Fruit fly (Drosophila melanogaster): Measurements from ENCODE around the gene Nnf1b.

The Nnf1b gene

dm6 chr2L:825768-826263 lies 15.4 kb downstream of the Nnf1b start, which contains the start of the genes CG3862 and dock:
TSS of gene CG3862 (minus strand) at chr2L:825861.
TSS of gene dock (plus strand) at chr2L:825969.
- TF ChIP-seq gro (GFP tag; optimal IDR thresholded peaks at IDR 0.05) (peak; percentile 77), cg (GFP tag; optimal IDR thresholded peaks at IDR 0.05) (peak; percentile 95), gsb (GFP tag; IDR thresholded peaks at IDR 0.05) (no peak), lab (GFP tag; optimal IDR thresholded peaks at IDR 0.05) (peak; percentile 81), H2.0 (GFP tag; IDR thresholded peaks at IDR 0.05) (no peak; the same call in 1 of the 2 replicates), CG13296 (GFP tag; optimal IDR thresholded peaks at IDR 0.05) (peak; percentile 0), B-H2 (GFP tag; optimal IDR thresholded peaks at IDR 0.05) (peak; percentile 50), CG8944 (GFP tag; optimal IDR thresholded peaks at IDR 0.05) (peak; percentile 22), zen (tag; optimal IDR thresholded peaks at IDR 0.05) (peak; percentile 75), knrl (GFP tag; IDR thresholded peaks at IDR 0.05; ENCODE audit: partially characterized antibody) (peak; percentile 91), exex (tag; optimal IDR thresholded peaks at IDR 0.05) (peak; percentile 67), CG7271 (tag; optimal IDR thresholded peaks at IDR 0.05) (no peak), yki (optimal IDR thresholded peaks at IDR 0.05) (no peak), ara (GFP tag; IDR thresholded peaks at IDR 0.05) (peak; percentile 37; the same call in 1 of the 2 replicates), scrt (GFP tag; optimal IDR thresholded peaks at IDR 0.05) (peak; percentile 20), Hmr (GFP tag; optimal IDR thresholded peaks at IDR 0.05) (peak; percentile 71), CG10147 (GFP tag; optimal IDR thresholded peaks at IDR 0.05) (peak; percentile 53), Dll (GFP tag; IDR thresholded peaks at IDR 0.05; ENCODE audit: partially characterized antibody) (peak; percentile 88), rib (GFP tag; IDR thresholded peaks at IDR 0.05) (peak; percentile 39; the same call in 1 of the 2 replicates), org-1 (GFP tag; optimal IDR thresholded peaks at IDR 0.05) (peak; percentile 0), pum (GFP tag; optimal IDR thresholded peaks at IDR 0.05) (peak; percentile 63), zfh1 (GFP tag; IDR thresholded peaks at IDR 0.05) (peak; percentile 61; the same call in 1 of the 3 replicates), ranshi (GFP tag; IDR thresholded peaks at IDR 0.05) (peak; percentile 49; the same call in 1 of the 2 replicates), Bgb (GFP tag; IDR thresholded peaks at IDR 0.05; ENCODE audit: partially characterized antibody) (peak; percentile 99), Nf-YC (tag; optimal IDR thresholded peaks at IDR 0.05) (peak; percentile 57), CG6272 (GFP tag; IDR thresholded peaks at IDR 0.05) (peak; percentile 63; the same call in 1 of the 2 replicates), nau (GFP tag; optimal IDR thresholded peaks at IDR 0.05) (no peak), ab (GFP tag; optimal IDR thresholded peaks at IDR 0.05) (no peak), luna (GFP tag; optimal IDR thresholded peaks at IDR 0.05) (no peak), NfI (GFP tag; optimal IDR thresholded peaks at IDR 0.05) (peak; percentile 50), CG13123 (GFP tag; optimal IDR thresholded peaks at IDR 0.05) (no peak), CG1647 (GFP tag; optimal IDR thresholded peaks at IDR 0.05) (no peak), tx (GFP tag; optimal IDR thresholded peaks at IDR 0.05) (peak; percentile 46), CG8290 (GFP tag; optimal IDR thresholded peaks at IDR 0.05) (peak; percentile 69), CG8290 (tag; optimal IDR thresholded peaks at IDR 0.05) (peak in 1 of 2 experiments; percentile 84), tup (GFP tag; optimal IDR thresholded peaks at IDR 0.05) (no peak), usp (GFP tag; optimal IDR thresholded peaks at IDR 0.05) (no peak), inv (GFP tag; IDR thresholded peaks at IDR 0.05; ENCODE audit: partially characterized antibody) (peak; percentile 88), jing (GFP tag; optimal IDR thresholded peaks at IDR 0.05) (no peak), Kr (GFP tag; optimal IDR thresholded peaks at IDR 0.05) (no peak), CG7987 (GFP tag; optimal IDR thresholded peaks at IDR 0.05) (peak; percentile 71), MESR4 (GFP tag; optimal IDR thresholded peaks at IDR 0.05) (peak; percentile 96), vfl (GFP tag; optimal IDR thresholded peaks at IDR 0.05) (peak; percentile 52), CG15479 (GFP tag; optimal IDR thresholded peaks at IDR 0.05) (peak; percentile 15), BEAF-32 (GFP tag; optimal IDR thresholded peaks at IDR 0.05) (peak; percentile 95), sc (optimal IDR thresholded peaks at IDR 0.05) (no peak), sc (GFP tag; optimal IDR thresholded peaks at IDR 0.05) (no peak), NC2α (GFP tag; optimal IDR thresholded peaks at IDR 0.05) (peak; percentile 26), CG4282 (GFP tag; optimal IDR thresholded peaks at IDR 0.05) (peak; percentile 34), Poxn (GFP tag; IDR thresholded peaks at IDR 0.05) (no peak), Opbp (GFP tag; IDR thresholded peaks at IDR 0.05; ENCODE audit: partially characterized antibody) (peak; percentile 97)

Data from whole organism, embryonic.